Worm (Caenorhabditis elegans) whole organism, midembryonic: ENCODE data around the gene Y55B1BR.6.

Source experiments
- T22C8.4 ChIP-seq: fragments of 200-800 bp; sonication (Bioruptor generic); IDR thresholded peaks from 2 replicates; pipeline ENCODE4 v1.3.6; 2022; ENCODE audit warnings: missing genetic modification characterization, missing compliant biosample characterization
- cog-1 ChIP-seq: sonication (generic microtip); optimal IDR thresholded peaks from 2 replicates; lab custom pipeline; 2016; ENCODE audit warnings: missing genetic modification characterization, missing compliant biosample characterization
- flt-1 ChIP-seq: fragments of 200-800 bp; sonication (Bioruptor generic); IDR thresholded peaks from 2 replicates; pipeline ENCODE4 v1.3.6; 2022; ENCODE audit warnings: missing genetic modification characterization, missing compliant biosample characterization
- klf-2 ChIP-seq: fragments of 200-800 bp; sonication (Bioruptor generic); conservative IDR thresholded peaks from 2 replicates; pipeline ENCODE4 v1.3.6; 2022; ENCODE audit warnings: missing genetic modification reagents, missing genetic modification characterization, missing compliant biosample characterization
- med-1 ChIP-seq: sonication (generic microtip); optimal IDR thresholded peaks from 2 replicates; lab custom pipeline; 2017; ENCODE audit warnings: missing genetic modification characterization, mild to moderate bottlenecking, missing compliant biosample characterization, antibody characterized with exemption, missing genetic modification reagents; ENCODE audit not compliant: insufficient read depth
- ref-1 ChIP-seq: fragments of 200-800 bp; sonication (Bioruptor generic); conservative IDR thresholded peaks from 2 replicates; pipeline ENCODE4 v1.3.6; 2022; ENCODE audit warnings: missing genetic modification reagents, missing genetic modification characterization, missing compliant biosample characterization
- tab-1 ChIP-seq: fragments of 200-800 bp; sonication (Bioruptor generic); IDR thresholded peaks from 2 replicates; pipeline ENCODE4 v1.3.6; 2022; ENCODE audit warnings: missing genetic modification characterization, missing compliant biosample characterization
- ztf-23 ChIP-seq: fragments of 200-800 bp; sonication (Bioruptor generic); IDR thresholded peaks from 2 replicates; pipeline ENCODE4 v1.3.6; 2022; ENCODE audit warnings: missing genetic modification reagents, missing genetic modification characterization, missing compliant biosample characterization
- ztf-29 ChIP-seq: fragments of 200-800 bp; sonication (Bioruptor generic); IDR thresholded peaks from 2 replicates; pipeline ENCODE4 v1.3.6; 2022; ENCODE audit warnings: missing genetic modification reagents, missing genetic modification characterization, missing compliant biosample characterization

Gene Y55B1BR.6

ce11 chrIII:432988-433387 is 30.6 kb downstream of the Y55B1BR.6 start:
- TF ChIP-seq ref-1 (GFP tag; lab: Robert Waterston, UW) (no peak), ztf-23 (GFP tag; lab: Robert Waterston, UW) (no peak), klf-2 (GFP tag; lab: Robert Waterston, UW) (no peak), tab-1 (GFP tag; lab: Robert Waterston, UW) (no peak), cog-1 (peak; percentile 69), T22C8.4 (no peak), ztf-29 (GFP tag; lab: Robert Waterston, UW) (no peak), flt-1 (GFP tag; lab: Robert Waterston, UW) (peak; percentile 81), med-1 (GFP tag; lab: Kevin White, UChicago) (no peak)

ce11 chrIII:429038-429437 is 34.6 kb downstream of the Y55B1BR.6 start, which contains the start of gene cec-8:
cec-8 (plus strand) TSS chrIII:429338.
- TF ChIP-seq tab-1 (GFP tag; lab: Robert Waterston, UW) (no peak), ztf-29 (GFP tag; lab: Robert Waterston, UW) (no peak), cog-1 (no peak), flt-1 (GFP tag; lab: Robert Waterston, UW) (no peak), ztf-23 (GFP tag; lab: Robert Waterston, UW) (no peak), T22C8.4 (no peak), ref-1 (GFP tag; lab: Robert Waterston, UW) (no peak), klf-2 (GFP tag; lab: Robert Waterston, UW) (no peak), med-1 (GFP tag; lab: Kevin White, UChicago) (no peak)

ce11 chrIII:423875-424274 is 39.7 kb downstream of the Y55B1BR.6 start:
- TF ChIP-seq ref-1 (GFP tag; lab: Robert Waterston, UW) (no peak), T22C8.4 (no peak), med-1 (GFP tag; lab: Kevin White, UChicago) (no peak), ztf-23 (GFP tag; lab: Robert Waterston, UW) (no peak), tab-1 (GFP tag; lab: Robert Waterston, UW) (no peak), klf-2 (GFP tag; lab: Robert Waterston, UW) (no peak), flt-1 (GFP tag; lab: Robert Waterston, UW) (no peak), ztf-29 (GFP tag; lab: Robert Waterston, UW) (no peak), cog-1 (no peak)

- no peak for TF ChIP-seq med-1 (GFP tag; lab: Kevin White, UChicago)
- no peak for TF ChIP-seq T22C8.4
- TF ChIP-seq ztf-29 (GFP tag; lab: Robert Waterston, UW), result no peak
- TF ChIP-seq ref-1 (GFP tag; lab: Robert Waterston, UW), result no peak
- TF ChIP-seq ztf-23 (GFP tag; lab: Robert Waterston, UW), result no peak
Measured at ce11 chrIII:422553-422952, 41.1 kb downstream of the Y55B1BR.6 start.

ce11 chrIII:418649-419048 is 45.0 kb downstream of the Y55B1BR.6 start, which contains the start of gene stim-1:
stim-1 (minus strand) TSS chrIII:418749.
- TF ChIP-seq ztf-23 (GFP tag; lab: Robert Waterston, UW) (no peak), ref-1 (GFP tag; lab: Robert Waterston, UW) (no peak), T22C8.4 (no peak), klf-2 (GFP tag; lab: Robert Waterston, UW) (no peak), ztf-29 (GFP tag; lab: Robert Waterston, UW) (no peak), flt-1 (GFP tag; lab: Robert Waterston, UW) (no peak), cog-1 (no peak), tab-1 (GFP tag; lab: Robert Waterston, UW) (no peak)

- TF ChIP-seq ztf-29 (GFP tag; lab: Robert Waterston, UW) (peak; percentile 55; the same call in 1 of the 2 replicates), ztf-23 (GFP tag; lab: Robert Waterston, UW) (peak; percentile 90), klf-2 (GFP tag; lab: Robert Waterston, UW) (peak; percentile 93), ref-1 (GFP tag; lab: Robert Waterston, UW) (peak; percentile 77), flt-1 (GFP tag; lab: Robert Waterston, UW) (peak; percentile 9; the same call in 1 of the 2 replicates), T22C8.4 (peak; percentile 54), tab-1 (GFP tag; lab: Robert Waterston, UW) (peak; percentile 73; the same call in 1 of the 2 replicates)
Measured at ce11 chrIII:415331-415775, 48.3 kb downstream of the Y55B1BR.6 start.
